Worm (Caenorhabditis elegans) whole organism, L4 larva: ENCODE measurements around the gene C06E2.5.

Experiments
- D1046.2 ChIP-seq: fragments of 200-800 bp; sonication (Bioruptor generic); IDR thresholded peaks from 2 replicates; pipeline ENCODE4 v1.3.6; 2022; ENCODE audit warnings: missing genetic modification characterization, missing compliant biosample characterization
- F37D6.2 ChIP-seq: sonication (generic microtip); optimal IDR thresholded peaks from 2 replicates; lab custom pipeline; 2016; ENCODE audit warnings: mild to moderate bottlenecking, missing genetic modification characterization, missing compliant biosample characterization
- F44E2.7 ChIP-seq: fragments of 200-800 bp; sonication (Bioruptor generic); IDR thresholded peaks from 2 replicates; pipeline ENCODE4 v2.1.2; 2022; ENCODE audit warnings: missing genetic modification characterization, missing compliant biosample characterization
- F49E8.2 ChIP-seq: sonication (generic microtip); optimal IDR thresholded peaks from 2 replicates; lab custom pipeline; 2016; ENCODE audit warnings: missing compliant biosample characterization, mild to moderate bottlenecking, missing genetic modification characterization, borderline replicate concordance
- R02D3.7 ChIP-seq: fragments of 150-350 bp; sonication (generic microtip); optimal IDR thresholded peaks from 3 replicates; lab custom pipeline; 2014; ENCODE audit warnings: missing biosample characterization, missing genetic modification characterization
- T20F7.1 ChIP-seq: fragments of 200-800 bp; sonication (Bioruptor generic); optimal IDR thresholded peaks from 2 replicates; lab custom pipeline; 2018; ENCODE audit warnings: mild to moderate bottlenecking, missing genetic modification characterization, missing compliant biosample characterization
- Y105C5A.15 ChIP-seq: fragments of 200-800 bp; sonication (Bioruptor generic); IDR thresholded peaks from 2 replicates; pipeline ENCODE4 v1.3.6; 2022; ENCODE audit warnings: missing genetic modification characterization, missing compliant biosample characterization
- Y5F2A.4 ChIP-seq: fragments of 200-800 bp; sonication (Bioruptor generic); optimal IDR thresholded peaks from 2 replicates; lab custom pipeline; 2018; ENCODE audit warnings: mild to moderate bottlenecking, missing genetic modification characterization, missing compliant biosample characterization
- ZK337.2 ChIP-seq: fragments of 200-800 bp; sonication (Bioruptor generic); IDR thresholded peaks from 2 replicates; pipeline ENCODE4 v1.3.6; 2022; ENCODE audit warnings: missing genetic modification reagents, missing genetic modification characterization, missing compliant biosample characterization
- ZK546.5 ChIP-seq, 2 experiments: sonication (generic microtip); optimal IDR thresholded peaks; 2 replicates each; lab custom pipeline; 2017; ENCODE audit warnings: missing biosample characterization in 2 of 2, missing genetic modification characterization in 2 of 2
- aha-1 ChIP-seq: fragments of 150-350 bp; peaks from one replicate; lab custom pipeline; 2014; ENCODE audit warnings: missing biosample characterization, missing genetic modification characterization
- attf-4 ChIP-seq: sonication (generic microtip); optimal IDR thresholded peaks from 3 replicates; lab custom pipeline; 2017; ENCODE audit warnings: missing biosample characterization, missing genetic modification characterization
- ceh-20 ChIP-seq: fragments of 200-800 bp; sonication (Bioruptor generic); IDR thresholded peaks from 2 replicates; pipeline ENCODE4 v1.3.6; 2022; ENCODE audit warnings: missing genetic modification reagents, missing genetic modification characterization, missing compliant biosample characterization
- ceh-32 ChIP-seq: sonication (generic microtip); optimal IDR thresholded peaks from 2 replicates; lab custom pipeline; 2016; ENCODE audit warnings: mild to moderate bottlenecking, missing genetic modification characterization, missing compliant biosample characterization; ENCODE audit not compliant: poor library complexity
- ces-1 ChIP-seq: fragments of 150-350 bp; sonication (generic microtip); optimal IDR thresholded peaks from 4 replicates; lab custom pipeline; 2014; ENCODE audit warnings: missing biosample characterization, missing genetic modification reagents, missing genetic modification characterization
- dmd-6 ChIP-seq: fragments of 200-800 bp; sonication (Bioruptor generic); IDR thresholded peaks from 2 replicates; pipeline ENCODE4 v1.3.6; 2022; ENCODE audit warnings: missing genetic modification reagents, missing genetic modification characterization, missing compliant biosample characterization
- dmd-8 ChIP-seq: fragments of 200-800 bp; sonication (Bioruptor generic); IDR thresholded peaks from 2 replicates; pipeline ENCODE4 v1.3.6; 2022; ENCODE audit warnings: missing genetic modification characterization, missing compliant biosample characterization
- dve-1 ChIP-seq: sonication (generic microtip); optimal IDR thresholded peaks from 2 replicates; lab custom pipeline; 2017; ENCODE audit warnings: antibody characterized with exemption, mild to moderate bottlenecking, missing genetic modification characterization, missing compliant biosample characterization; ENCODE audit not compliant: insufficient read depth
- egl-27 ChIP-seq: sonication (generic microtip); optimal IDR thresholded peaks from 3 replicates; lab custom pipeline; 2017; ENCODE audit warnings: missing biosample characterization, missing genetic modification reagents, missing genetic modification characterization
- fkh-10 ChIP-seq: fragments of 150-350 bp; optimal IDR thresholded peaks from 2 replicates; lab custom pipeline; 2014; ENCODE audit warnings: missing biosample characterization, missing genetic modification reagents, missing genetic modification characterization
- hif-1 ChIP-seq, 2 experiments: sonication (generic microtip); optimal IDR thresholded peaks; 2 replicates each; lab custom pipeline; 2016 to 2017; ENCODE audit warnings: missing compliant biosample characterization in 2 of 2, missing genetic modification characterization in 2 of 2, missing genetic modification reagents in 2 of 2, missing genotype in 2 of 2, mild to moderate bottlenecking in 1 of 2
- hmg-1.1 ChIP-seq: fragments of 200-800 bp; sonication (Bioruptor generic); IDR thresholded peaks from 2 replicates; pipeline ENCODE4 v1.3.6; 2022; ENCODE audit warnings: missing genetic modification reagents, missing genetic modification characterization, missing compliant biosample characterization
- lin-13 ChIP-seq: fragments of 150-350 bp; optimal IDR thresholded peaks from 2 replicates; lab custom pipeline; 2014; ENCODE audit warnings: missing biosample characterization, missing genetic modification reagents, missing genetic modification characterization
- lin-15B ChIP-seq: fragments of 150-350 bp; sonication (generic microtip); optimal IDR thresholded peaks from 3 replicates; lab custom pipeline; 2014; ENCODE audit warnings: missing biosample characterization, missing genetic modification characterization
- lin-29 ChIP-seq: fragments of 200-800 bp; sonication (Bioruptor generic); IDR thresholded peaks from 2 replicates; pipeline ENCODE4 v1.3.6; 2022; ENCODE audit warnings: missing genetic modification reagents, missing genetic modification characterization, missing compliant biosample characterization
- lin-38 ChIP-seq: fragments of 200-800 bp; sonication (Bioruptor generic); IDR thresholded peaks from 2 replicates; pipeline ENCODE4 v1.3.6; 2022; ENCODE audit warnings: missing genetic modification reagents, missing genetic modification characterization, missing compliant biosample characterization
- lin-39 ChIP-seq: fragments of 150-350 bp; optimal IDR thresholded peaks from 2 replicates; lab custom pipeline; 2014; ENCODE audit warnings: missing biosample characterization, missing genetic modification reagents, missing genetic modification characterization
- lir-3 ChIP-seq: sonication (generic microtip); optimal IDR thresholded peaks from 2 replicates; lab custom pipeline; 2016; ENCODE audit warnings: mild to moderate bottlenecking, missing genetic modification characterization, missing compliant biosample characterization
- lsy-2 ChIP-seq, 2 experiments: fragments of 150-350 bp in 1 of 2; sonication (generic microtip) in 1 of 2; optimal IDR thresholded peaks; 2 replicates each; lab custom pipeline; 2014 to 2017; ENCODE audit warnings: missing biosample characterization in 2 of 2, missing genetic modification characterization in 2 of 2
- mdl-1 ChIP-seq, 2 experiments: fragments of 150-350 bp in 1 of 2; sonication (generic microtip) in 1 of 2; optimal IDR thresholded peaks; 2 replicates each; lab custom pipeline; 2014 to 2017; ENCODE audit warnings: missing biosample characterization in 2 of 2, missing genetic modification characterization in 2 of 2
- mdt-29 ChIP-seq: fragments of 200-800 bp; sonication (Bioruptor generic); IDR thresholded peaks from 2 replicates; pipeline ENCODE4 v1.3.6; 2022; ENCODE audit warnings: missing genetic modification reagents, missing genetic modification characterization, missing compliant biosample characterization
- mep-1 ChIP-seq: fragments of 150-350 bp; sonication (generic microtip); optimal IDR thresholded peaks from 3 replicates; lab custom pipeline; 2014; ENCODE audit warnings: missing biosample characterization, missing genetic modification characterization
- mes-2 ChIP-seq: sonication (generic microtip); optimal IDR thresholded peaks from 2 replicates; lab custom pipeline; 2016; ENCODE audit warnings: missing genotype, mild to moderate bottlenecking, missing genetic modification characterization, missing compliant biosample characterization; ENCODE audit not compliant: poor library complexity, severe bottlenecking
- mxl-3 ChIP-seq: fragments of 200-800 bp; sonication (Bioruptor generic); optimal IDR thresholded peaks from 2 replicates; lab custom pipeline; 2018; ENCODE audit warnings: mild to moderate bottlenecking, missing genetic modification characterization, missing compliant biosample characterization
- nhr-102 ChIP-seq: sonication (generic microtip); optimal IDR thresholded peaks from 2 replicates; lab custom pipeline; 2016; ENCODE audit warnings: mild to moderate bottlenecking, missing genetic modification characterization, moderate library complexity, missing compliant biosample characterization
- nhr-111 ChIP-seq: fragments of 200-800 bp; sonication (Bioruptor generic); optimal IDR thresholded peaks from 2 replicates; lab custom pipeline; 2018; ENCODE audit warnings: mild to moderate bottlenecking, missing genetic modification characterization, missing compliant biosample characterization
- nhr-41 ChIP-seq: fragments of 200-800 bp; sonication (Bioruptor generic); IDR thresholded peaks from 2 replicates; pipeline ENCODE4 v1.3.6; 2022; ENCODE audit warnings: missing genetic modification reagents, missing genetic modification characterization, missing compliant biosample characterization
- nhr-42 ChIP-seq: fragments of 200-800 bp; sonication (Bioruptor generic); IDR thresholded peaks from 2 replicates; pipeline ENCODE4 v1.3.6; 2022; ENCODE audit warnings: missing genetic modification characterization, missing compliant biosample characterization
- pha-4 ChIP-seq, 2 experiments: fragments of 150-350 bp in 1 of 2; fragments of 200-800 bp in 1 of 2; sonication (Bioruptor generic) in 1 of 2; IDR thresholded peaks in 1 of 2; optimal IDR thresholded peaks in 1 of 2; 2 replicates each; pipeline versions ENCODE4 v1.3.6 to Lab custom; 2014 to 2022; ENCODE audit warnings: missing genetic modification characterization in 2 of 2, missing genetic modification reagents in 2 of 2, missing biosample characterization in 1 of 2, missing compliant biosample characterization in 1 of 2
- pqm-1 ChIP-seq: sonication (generic microtip); optimal IDR thresholded peaks from 2 replicates; lab custom pipeline; 2017; ENCODE audit warnings: missing biosample characterization, missing genetic modification characterization
- sdz-12 ChIP-seq: fragments of 200-800 bp; sonication (Bioruptor generic); optimal IDR thresholded peaks from 2 replicates; lab custom pipeline; 2018; ENCODE audit warnings: mild to moderate bottlenecking, missing genetic modification characterization, missing compliant biosample characterization
- set-16 ChIP-seq: fragments of 200-800 bp; sonication (Bioruptor generic); IDR thresholded peaks from 2 replicates; pipeline ENCODE4 v1.3.6; 2022; ENCODE audit warnings: missing genetic modification reagents, missing genetic modification characterization, missing compliant biosample characterization
- skn-1 ChIP-seq: fragments of 150-350 bp; optimal IDR thresholded peaks from 2 replicates; lab custom pipeline; 2014; ENCODE audit warnings: missing biosample characterization, missing genetic modification characterization
- snpc-1.2 ChIP-seq: fragments of 200-800 bp; sonication (Bioruptor generic); IDR thresholded peaks from 2 replicates; pipeline ENCODE4 v1.3.6; 2022; ENCODE audit warnings: missing genetic modification reagents, missing genetic modification characterization, missing compliant biosample characterization
- snpc-4 ChIP-seq: fragments of 150-350 bp; optimal IDR thresholded peaks from 2 replicates; lab custom pipeline; 2014; ENCODE audit warnings: missing biosample characterization, missing genetic modification characterization
- tag-97 ChIP-seq: fragments of 200-800 bp; sonication (Bioruptor generic); IDR thresholded peaks from 2 replicates; pipeline ENCODE4 v1.3.6; 2022; ENCODE audit warnings: missing genetic modification characterization, missing compliant biosample characterization
- unc-39 ChIP-seq: sonication (generic microtip); optimal IDR thresholded peaks from 2 replicates; lab custom pipeline; 2017; ENCODE audit warnings: missing biosample characterization, missing genetic modification characterization
- zag-1 ChIP-seq: fragments of 150-350 bp; optimal IDR thresholded peaks from 2 replicates; lab custom pipeline; 2014; ENCODE audit warnings: missing biosample characterization, missing genetic modification characterization
- zip-2 ChIP-seq: fragments of 150-350 bp; optimal IDR thresholded peaks from 2 replicates; lab custom pipeline; 2014; ENCODE audit warnings: missing biosample characterization, missing genetic modification characterization
- ztf-11 ChIP-seq: fragments of 150-350 bp; optimal IDR thresholded peaks from 2 replicates; lab custom pipeline; 2014; ENCODE audit warnings: missing biosample characterization, missing genetic modification characterization
- ztf-7 ChIP-seq: fragments of 150-350 bp; optimal IDR thresholded peaks from 2 replicates; lab custom pipeline; 2014; ENCODE audit warnings: missing biosample characterization, missing genetic modification characterization

C06E2.5 gene

ce11 chrX:8835887-8836348 lies 21.8 kb downstream of the C06E2.5 start, which contains the start of gene C28G1.2 (continued):
- TF ChIP-seq R02D3.7 (tag; lab: Kevin White, UChicago) (peak; percentile 48), ZK546.5 (tag; optimal IDR thresholded peaks at IDR 0.05; lab: Kevin White, UChicago) (no peak), dmd-8 (GFP tag; lab: Robert Waterston, UW) (peak; percentile 98), zag-1 (tag; lab: Kevin White, UChicago) (peak; percentile 48), ztf-11 (tag; lab: Kevin White, UChicago) (no peak), nhr-102 (peak; percentile 88), ceh-32 (tag; lab: Kevin White, UChicago) (no peak), F49E8.2 (tag; lab: Kevin White, UChicago) (peak; percentile 47), ceh-20 (GFP tag; lab: Robert Waterston, UW) (peak; percentile 97), lin-13 (GFP tag; lab: Kevin White, UChicago) (peak; percentile 77), aha-1 (tag; lab: Kevin White, UChicago) (peak; percentile 99), hif-1 (tag; optimal IDR thresholded peaks at IDR 0.05; lab: Kevin White, UChicago) (peak; percentile 38 to 78), zip-2 (tag; lab: Kevin White, UChicago) (peak; percentile 68), nhr-111 (GFP tag; lab: Kevin White, UChicago) (peak; percentile 90), skn-1 (tag; lab: Kevin White, UChicago) (no peak), set-16 (GFP tag; lab: Robert Waterston, UW) (peak; percentile 64), ztf-7 (peak; percentile 90), lin-38 (GFP tag; lab: Robert Waterston, UW) (peak; percentile 86), D1046.2 (GFP tag; lab: Robert Waterston, UW) (peak; percentile 89), F44E2.7 (GFP tag; lab: Robert Waterston, UW) (peak; percentile 98), sdz-12 (GFP tag; lab: Kevin White, UChicago) (peak; percentile 80), snpc-4 (tag; lab: Kevin White, UChicago) (peak; percentile 18), mdl-1 (tag; optimal IDR thresholded peaks at IDR 0.05; lab: Kevin White, UChicago) (peak; percentile 77 to 84), mxl-3 (GFP tag; lab: Kevin White, UChicago) (peak; percentile 87), pha-4 (GFP tag; IDR thresholded peaks at IDR 0.05; lab: Robert Waterston, UW) (peak; percentile 97), pha-4 (tag; optimal IDR thresholded peaks at IDR 0.05; lab: Kevin White, UChicago) (peak; percentile 37), Y105C5A.15 (peak; percentile 89), mes-2 (peak; percentile 89), fkh-10 (GFP tag; lab: Kevin White, UChicago) (peak; percentile 89), lin-15B (tag; lab: Kevin White, UChicago) (no peak), attf-4 (tag; lab: Kevin White, UChicago) (peak; percentile 46), Y5F2A.4 (GFP tag; lab: Kevin White, UChicago) (peak; percentile 87), lir-3 (peak; percentile 88), tag-97 (GFP tag; lab: Robert Waterston, UW) (no peak), lin-39 (tag; lab: Kevin White, UChicago) (no peak), hmg-1.1 (GFP tag; lab: Robert Waterston, UW) (peak; percentile 99), ces-1 (GFP tag; lab: Kevin White, UChicago) (peak; percentile 60), ZK337.2 (GFP tag; lab: Robert Waterston, UW) (peak; percentile 81), dve-1 (tag; lab: Kevin White, UChicago) (peak; percentile 95), nhr-41 (GFP tag; lab: Robert Waterston, UW) (peak; percentile 95), nhr-42 (GFP tag; lab: Robert Waterston, UW) (peak; percentile 88), dmd-6 (GFP tag; lab: Robert Waterston, UW) (peak; percentile 88), pqm-1 (tag; lab: Kevin White, UChicago) (no peak), egl-27 (tag; lab: Kevin White, UChicago) (peak; percentile 10), mdt-29 (GFP tag; lab: Robert Waterston, UW) (peak; percentile 88), mep-1 (tag; lab: Kevin White, UChicago) (peak; percentile 97), lin-29 (peak; percentile 86), snpc-1.2 (GFP tag; lab: Robert Waterston, UW) (no peak; the same call in none of the 2 replicates), lsy-2 (tag; optimal IDR thresholded peaks at IDR 0.05; lab: Kevin White, UChicago) (peak; percentile 65 to 88), unc-39 (tag; lab: Kevin White, UChicago) (no peak), T20F7.1 (peak; percentile 78), F37D6.2 (tag; lab: Kevin White, UChicago) (peak; percentile 88)
